Worm (Caenorhabditis elegans): ENCODE measurements around the gene ZK938.1.
A peak's percentile ranks its signal among the peaks of the same experiment; 100 is the strongest.

ZK938.1 gene

ce11 chrII:9833855-9834254 lies 4.6 kb downstream of the ZK938.1 start, which contains the start of gene ZK938.3:
ZK938.3 (minus strand) TSS chrII:9833955.
- TF ChIP-seq gmeb-1 (tag; optimal IDR thresholded peaks at IDR 0.05) (no peak), lin-11 (tag; optimal IDR thresholded peaks at IDR 0.05) (no peak), unc-39 (tag; optimal IDR thresholded peaks at IDR 0.05) (no peak), lin-13 (GFP tag; optimal IDR thresholded peaks at IDR 0.05) (no peak), snpc-4 (tag; optimal IDR thresholded peaks at IDR 0.05) (no peak), ZK546.5 (tag; optimal IDR thresholded peaks at IDR 0.05) (no peak), zag-1 (tag; optimal IDR thresholded peaks at IDR 0.05) (no peak), sma-9 (GFP tag; optimal IDR thresholded peaks at IDR 0.05) (no peak), sma-9 (tag; optimal IDR thresholded peaks at IDR 0.05) (no peak), ceh-16 (tag; optimal IDR thresholded peaks at IDR 0.05) (no peak), C34F6.9 (tag; optimal IDR thresholded peaks at IDR 0.05) (no peak), lsy-2 (tag; optimal IDR thresholded peaks at IDR 0.05) (no peak), skn-1 (tag; optimal IDR thresholded peaks at IDR 0.05) (no peak), ama-1 (optimal IDR thresholded peaks at IDR 0.05) (no peak), F13H6.1 (tag; optimal IDR thresholded peaks at IDR 0.05) (no peak), nhr-12 (tag; optimal IDR thresholded peaks at IDR 0.05) (no peak), dmd-4 (tag; optimal IDR thresholded peaks at IDR 0.05) (no peak), nhr-21 (tag; optimal IDR thresholded peaks at IDR 0.05) (no peak)

ce11 chrII:9834921-9835320 lies 5.7 kb downstream of the ZK938.1 start, which contains the start of gene arrd-5:
arrd-5 (plus strand) TSS chrII:9835221.
- no peak for TF ChIP-seq zag-1 (tag; optimal IDR thresholded peaks at IDR 0.05)
- TF ChIP-seq ztf-1 (GFP tag; conservative IDR thresholded peaks at IDR 0.05), result no peak
- TF ChIP-seq snpc-4 (tag; optimal IDR thresholded peaks at IDR 0.05), result no peak
- TF ChIP-seq Y55F3AM.14 (GFP tag; optimal IDR thresholded peaks at IDR 0.05), result no peak
- TF ChIP-seq elt-1 (tag; optimal IDR thresholded peaks at IDR 0.05), result no peak
- TF ChIP-seq aly-2 (tag; optimal IDR thresholded peaks at IDR 0.05), result no peak
- TF ChIP-seq nhr-25 (tag; optimal IDR thresholded peaks at IDR 0.05), result no peak
- no peak for TF ChIP-seq mdl-1 (tag; optimal IDR thresholded peaks at IDR 0.05)
- TF ChIP-seq egl-27 (tag; optimal IDR thresholded peaks at IDR 0.05), result no peak
- TF ChIP-seq crh-2 (tag; optimal IDR thresholded peaks at IDR 0.05), result no peak
- TF ChIP-seq ceh-82 (tag; optimal IDR thresholded peaks at IDR 0.05), result no peak
- no peak for TF ChIP-seq nhr-129 (tag; optimal IDR thresholded peaks at IDR 0.05)
- TF ChIP-seq sem-4 (tag; optimal IDR thresholded peaks at IDR 0.05), result no peak
- no peak for TF ChIP-seq alr-1 (tag; optimal IDR thresholded peaks at IDR 0.05)
- TF ChIP-seq elt-3 (tag; optimal IDR thresholded peaks at IDR 0.05), result no peak
- TF ChIP-seq ama-1 (optimal IDR thresholded peaks at IDR 0.05), result no peak

DNA sequence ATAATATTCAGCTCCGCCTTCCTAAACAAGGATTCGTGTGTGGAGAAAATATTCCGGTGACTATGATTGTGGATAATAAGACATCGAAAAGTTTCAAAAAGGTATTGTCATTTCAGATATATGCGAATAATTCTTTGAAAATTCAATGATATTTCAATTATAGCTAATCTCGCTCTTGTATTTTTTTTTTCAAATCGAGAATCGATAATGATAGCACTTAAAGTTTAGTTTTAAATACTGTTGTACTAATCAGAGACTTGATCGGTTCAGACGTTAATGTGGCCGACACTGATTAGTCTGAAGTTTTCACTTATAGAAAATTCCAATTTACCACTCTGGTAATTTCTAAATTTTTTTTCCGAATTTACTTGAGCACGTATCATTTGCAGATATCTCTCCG lies 6.8 kb downstream of the ZK938.1 start:
- TF ChIP-seq mab-5 (tag; optimal IDR thresholded peaks at IDR 0.05), result no peak
- no peak for TF ChIP-seq blmp-1 (tag; optimal IDR thresholded peaks at IDR 0.05; ENCODE audit: insufficient read depth)
- TF ChIP-seq F13H6.1 (tag; optimal IDR thresholded peaks at IDR 0.05), result no peak
- TF ChIP-seq zag-1 (tag; optimal IDR thresholded peaks at IDR 0.05), result no peak
- no peak for TF ChIP-seq ztf-1 (GFP tag; conservative IDR thresholded peaks at IDR 0.05)
- no peak for TF ChIP-seq nhr-129 (tag; optimal IDR thresholded peaks at IDR 0.05)
- no peak for TF ChIP-seq nhr-12 (tag; optimal IDR thresholded peaks at IDR 0.05)
- TF ChIP-seq ztf-4 (tag; optimal IDR thresholded peaks at IDR 0.05), result no peak
- TF ChIP-seq dmd-4 (tag; optimal IDR thresholded peaks at IDR 0.05), result no peak
- no peak for TF ChIP-seq sma-9 (GFP tag; optimal IDR thresholded peaks at IDR 0.05)
- no peak for TF ChIP-seq sma-9 (tag; optimal IDR thresholded peaks at IDR 0.05)
- no peak for TF ChIP-seq mdl-1 (tag; optimal IDR thresholded peaks at IDR 0.05)
- TF ChIP-seq peb-1 (tag; optimal IDR thresholded peaks at IDR 0.05), result no peak

DNA sequence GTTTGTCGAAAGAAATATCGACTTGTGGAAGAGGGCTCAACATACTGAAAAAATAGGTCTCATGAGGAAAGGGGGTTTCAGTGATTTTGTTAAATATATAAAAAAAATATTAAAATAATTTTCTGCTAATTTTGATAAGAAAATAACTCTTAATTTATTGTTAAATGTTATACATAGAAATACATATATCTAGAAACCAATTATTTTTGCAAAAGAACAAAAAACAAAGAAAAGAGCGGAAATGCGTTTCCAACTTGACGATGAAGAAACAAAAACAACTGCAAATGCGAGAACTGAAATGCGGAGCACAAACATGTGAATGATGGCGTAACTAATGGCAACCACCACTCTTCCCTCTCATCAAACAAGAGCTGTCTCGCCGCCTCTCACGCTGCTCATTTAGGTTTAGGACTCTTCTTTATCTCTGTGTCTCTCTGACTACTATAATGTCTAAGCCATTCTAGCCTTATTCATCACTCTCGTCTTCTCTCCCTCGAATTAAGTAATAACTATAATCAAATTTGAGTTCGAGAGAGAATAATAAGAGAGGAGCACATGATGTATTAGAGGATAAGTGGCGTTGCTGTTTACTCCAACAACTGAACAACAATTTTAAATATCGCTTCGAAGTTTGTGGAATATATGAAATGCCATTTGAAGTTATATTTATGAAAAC lies 9.2 kb downstream of the ZK938.1 start, which contains the start of gene arrd-4:
TSS of gene arrd-4 (minus strand) at position 51 of the 676 bp plus-strand sequence.
- TF ChIP-seq unc-62 (GFP tag; optimal IDR thresholded peaks at IDR 0.05) (no peak), lin-11 (tag; optimal IDR thresholded peaks at IDR 0.05) (peak; percentile 6)

- TF ChIP-seq crh-2 (tag; optimal IDR thresholded peaks at IDR 0.05) (no peak), ztf-4 (tag; optimal IDR thresholded peaks at IDR 0.05) (no peak), alr-1 (tag; optimal IDR thresholded peaks at IDR 0.05) (no peak), elt-1 (tag; optimal IDR thresholded peaks at IDR 0.05) (no peak), nhr-23 (tag; optimal IDR thresholded peaks at IDR 0.05) (no peak), unc-62 (GFP tag; optimal IDR thresholded peaks at IDR 0.05) (no peak), fos-1 (tag; optimal IDR thresholded peaks at IDR 0.05) (no peak), sma-9 (GFP tag; optimal IDR thresholded peaks at IDR 0.05) (no peak), sma-9 (tag; optimal IDR thresholded peaks at IDR 0.05) (no peak), unc-39 (tag; optimal IDR thresholded peaks at IDR 0.05) (no peak), nhr-129 (tag; optimal IDR thresholded peaks at IDR 0.05) (no peak), skn-1 (tag; optimal IDR thresholded peaks at IDR 0.05) (no peak), peb-1 (tag; optimal IDR thresholded peaks at IDR 0.05) (no peak), sma-3 (GFP tag; optimal IDR thresholded peaks at IDR 0.05) (no peak), lin-13 (GFP tag; optimal IDR thresholded peaks at IDR 0.05) (no peak)
Observed at ce11 chrII:9840313-9840712, 11.1 kb downstream of the ZK938.1 start, which contains the start of gene ZK938.11. ZK938.11 (minus strand) TSS chrII:9840413.

Measured in whole organism, L2 larva.